Worm (Caenorhabditis elegans) whole organism, L1 larva: ENCODE data around the gene irld-27.

Source experiments
- C04F5.9 ChIP-seq: sonication (generic microtip); optimal IDR thresholded peaks from 2 replicates; lab custom pipeline; 2016; ENCODE audit warnings: missing genetic modification characterization, missing compliant biosample characterization
- C16A3.4 ChIP-seq: fragments of 150-350 bp; optimal IDR thresholded peaks from 2 replicates; lab custom pipeline; 2014; ENCODE audit warnings: missing biosample characterization, missing genetic modification characterization
- C34B4.2 ChIP-seq: sonication (generic microtip); optimal IDR thresholded peaks from 2 replicates; lab custom pipeline; 2017; ENCODE audit warnings: mild to moderate bottlenecking, missing genetic modification characterization, missing compliant biosample characterization
- Y116A8C.19 ChIP-seq: sonication (generic microtip); optimal IDR thresholded peaks from 2 replicates; lab custom pipeline; 2016; ENCODE audit warnings: missing compliant biosample characterization, missing genetic modification characterization, borderline replicate concordance
- aha-1 ChIP-seq: fragments of 150-350 bp; optimal IDR thresholded peaks from 2 replicates; lab custom pipeline; 2014; ENCODE audit warnings: missing biosample characterization, missing genetic modification characterization
- ama-1 ChIP-seq: fragments of 150-350 bp; optimal IDR thresholded peaks from 2 replicates; lab custom pipeline; 2014
- blmp-1 ChIP-seq: fragments of 150-350 bp; optimal IDR thresholded peaks from 2 replicates; lab custom pipeline; 2014; ENCODE audit warnings: missing biosample characterization, missing genetic modification characterization
- ceh-63 ChIP-seq: fragments of 200-800 bp; sonication (Bioruptor generic); optimal IDR thresholded peaks from 2 replicates; lab custom pipeline; 2018; ENCODE audit warnings: mild to moderate bottlenecking, missing genetic modification characterization, missing compliant biosample characterization
- ceh-88 ChIP-seq: fragments of 200-800 bp; sonication (Bioruptor generic); IDR thresholded peaks from 2 replicates; pipeline ENCODE4 v1.3.6; 2022; ENCODE audit warnings: missing genetic modification characterization, missing compliant biosample characterization
- ceh-90 ChIP-seq: sonication (generic microtip); optimal IDR thresholded peaks from 2 replicates; lab custom pipeline; 2016; ENCODE audit warnings: missing genetic modification characterization, missing compliant biosample characterization
- dpl-1 ChIP-seq, 3 experiments: fragments of 150-350 bp in 2 of 3; sonication (generic microtip) in 1 of 3; optimal IDR thresholded peaks; 2 replicates each; lab custom pipeline; 2014 to 2017; ENCODE audit warnings: missing biosample characterization in 3 of 3, missing genetic modification characterization in 3 of 3, missing genetic modification reagents in 3 of 3
- egl-13 ChIP-seq: sonication (generic microtip); optimal IDR thresholded peaks from 2 replicates; lab custom pipeline; 2016; ENCODE audit warnings: missing genotype, missing genetic modification reagents, missing genetic modification characterization, missing compliant biosample characterization
- egl-27 ChIP-seq, 2 experiments: fragments of 150-350 bp in 1 of 2; sonication (generic microtip); optimal IDR thresholded peaks; 3 replicates each; lab custom pipeline; 2017 to 2018; ENCODE audit warnings: missing biosample characterization in 2 of 2, missing genetic modification characterization in 2 of 2, missing genetic modification reagents in 2 of 2
- elt-2 ChIP-seq: sonication (generic microtip); optimal IDR thresholded peaks from 2 replicates; lab custom pipeline; 2016; ENCODE audit warnings: missing genetic modification characterization, mild to moderate bottlenecking, inconsistent platforms, missing compliant biosample characterization, missing genetic modification reagents
- ets-5 ChIP-seq: fragments of 200-800 bp; sonication (Bioruptor generic); IDR thresholded peaks from 2 replicates; pipeline ENCODE4 v1.3.6; 2022; ENCODE audit warnings: missing genetic modification characterization, missing compliant biosample characterization
- isw-1 ChIP-seq: fragments of 200-800 bp; sonication (Bioruptor generic); IDR thresholded peaks from 2 replicates; pipeline ENCODE4 v1.3.6; 2022; ENCODE audit warnings: missing genetic modification characterization, missing compliant biosample characterization
- lin-13 ChIP-seq: fragments of 150-350 bp; optimal IDR thresholded peaks from 2 replicates; lab custom pipeline; 2014; ENCODE audit warnings: missing biosample characterization, missing genetic modification reagents, missing genetic modification characterization
- lin-15B ChIP-seq: fragments of 150-350 bp; sonication (generic microtip); optimal IDR thresholded peaks from 3 replicates; lab custom pipeline; 2014; ENCODE audit warnings: missing biosample characterization, missing genetic modification characterization
- lin-35 ChIP-seq, 2 experiments: fragments of 150-350 bp; optimal IDR thresholded peaks; 2 replicates each; lab custom pipeline; 2014; ENCODE audit warnings: missing biosample characterization in 2 of 2, missing genetic modification characterization in 2 of 2, missing genetic modification reagents in 2 of 2
- lin-39 ChIP-seq: fragments of 150-350 bp; optimal IDR thresholded peaks from 2 replicates; lab custom pipeline; 2014; ENCODE audit warnings: missing biosample characterization, missing genetic modification reagents, missing genetic modification characterization
- lsy-2 ChIP-seq, 2 experiments: fragments of 150-350 bp; optimal IDR thresholded peaks; 2 replicates each; lab custom pipeline; 2014; ENCODE audit warnings: missing biosample characterization in 2 of 2, missing genetic modification characterization in 2 of 2
- mab-9 ChIP-seq: fragments of 200-800 bp; sonication (Bioruptor generic); IDR thresholded peaks from 2 replicates; pipeline ENCODE4 v1.3.6; 2022; ENCODE audit warnings: missing genetic modification reagents, missing genetic modification characterization, missing compliant biosample characterization
- mdl-1 ChIP-seq, 2 experiments: fragments of 150-350 bp; optimal IDR thresholded peaks; 2 replicates each; lab custom pipeline; 2014 to 2017; ENCODE audit warnings: missing biosample characterization in 2 of 2, missing genetic modification characterization in 2 of 2, inconsistent platforms in 1 of 2
- nhr-12 ChIP-seq: sonication (generic microtip); optimal IDR thresholded peaks from 2 replicates; lab custom pipeline; 2017; ENCODE audit warnings: missing biosample characterization, missing genetic modification characterization
- nhr-20 ChIP-seq: sonication (generic microtip); optimal IDR thresholded peaks from 2 replicates; lab custom pipeline; 2016; ENCODE audit warnings: mild to moderate bottlenecking, missing genetic modification characterization, missing compliant biosample characterization
- nhr-237 ChIP-seq: fragments of 150-350 bp; optimal IDR thresholded peaks from 2 replicates; lab custom pipeline; 2014; ENCODE audit warnings: missing biosample characterization, missing genetic modification characterization
- nhr-28 ChIP-seq: fragments of 150-350 bp; optimal IDR thresholded peaks from 2 replicates; lab custom pipeline; 2014; ENCODE audit warnings: missing biosample characterization, missing genetic modification characterization
- nhr-47 ChIP-seq: sonication (generic microtip); optimal IDR thresholded peaks from 2 replicates; lab custom pipeline; 2016; ENCODE audit warnings: mild to moderate bottlenecking, missing genetic modification characterization, moderate library complexity, missing compliant biosample characterization
- nhr-71 ChIP-seq: sonication (generic microtip); optimal IDR thresholded peaks from 2 replicates; lab custom pipeline; 2016; ENCODE audit warnings: mild to moderate bottlenecking, missing genetic modification characterization, moderate library complexity, missing compliant biosample characterization
- nhr-76 ChIP-seq: sonication (generic microtip); optimal IDR thresholded peaks from 2 replicates; lab custom pipeline; 2017; ENCODE audit warnings: missing biosample characterization, missing genetic modification characterization
- nhr-77 ChIP-seq: fragments of 150-350 bp; optimal IDR thresholded peaks from 2 replicates; lab custom pipeline; 2014; ENCODE audit warnings: missing biosample characterization, missing genetic modification characterization
- nhr-85 ChIP-seq: sonication (generic microtip); peaks from one replicate; lab custom pipeline; 2016; ENCODE audit warnings: missing genetic modification characterization, inconsistent platforms, missing compliant biosample characterization
- nhr-90 ChIP-seq: sonication (generic microtip); optimal IDR thresholded peaks from 2 replicates; lab custom pipeline; 2016; ENCODE audit warnings: mild to moderate bottlenecking, missing genetic modification characterization, missing compliant biosample characterization; ENCODE audit not compliant: poor library complexity
- pax-3 ChIP-seq: fragments of 200-800 bp; sonication (Bioruptor generic); optimal IDR thresholded peaks from 2 replicates; lab custom pipeline; 2018; ENCODE audit warnings: mild to moderate bottlenecking, missing genetic modification characterization, moderate library complexity, missing compliant biosample characterization
- rnt-1 ChIP-seq: sonication (generic microtip); optimal IDR thresholded peaks from 2 replicates; lab custom pipeline; 2016; ENCODE audit warnings: mild to moderate bottlenecking, missing genetic modification characterization, moderate library complexity, missing compliant biosample characterization
- snpc-4 ChIP-seq: fragments of 150-350 bp; optimal IDR thresholded peaks from 2 replicates; lab custom pipeline; 2014; ENCODE audit warnings: missing biosample characterization, missing genetic modification characterization
- sox-4 ChIP-seq: sonication (generic microtip); optimal IDR thresholded peaks from 2 replicates; lab custom pipeline; 2016; ENCODE audit warnings: missing genetic modification characterization, missing compliant biosample characterization
- tbx-2 ChIP-seq: sonication (generic microtip); optimal IDR thresholded peaks from 2 replicates; lab custom pipeline; 2016; ENCODE audit warnings: missing genetic modification characterization, missing compliant biosample characterization
- tlp-1 ChIP-seq: fragments of 150-350 bp; optimal IDR thresholded peaks from 2 replicates; lab custom pipeline; 2014; ENCODE audit warnings: missing biosample characterization, missing genetic modification characterization
- unc-130 ChIP-seq: fragments of 150-350 bp; optimal IDR thresholded peaks from 2 replicates; lab custom pipeline; 2017; ENCODE audit warnings: missing biosample characterization, missing genetic modification characterization, inconsistent platforms
- unc-98 ChIP-seq: fragments of 200-800 bp; sonication (Bioruptor generic); IDR thresholded peaks from 2 replicates; pipeline ENCODE4 v1.3.6; 2022; ENCODE audit warnings: missing genetic modification characterization, missing compliant biosample characterization
- zag-1 ChIP-seq: fragments of 150-350 bp; optimal IDR thresholded peaks from 2 replicates; lab custom pipeline; 2014; ENCODE audit warnings: missing biosample characterization, missing genetic modification characterization
- zip-4 ChIP-seq: fragments of 200-800 bp; sonication (Bioruptor generic); optimal IDR thresholded peaks from 2 replicates; lab custom pipeline; 2018; ENCODE audit warnings: mild to moderate bottlenecking, missing genetic modification characterization, moderate library complexity, missing compliant biosample characterization
- ztf-11 ChIP-seq, 2 experiments: sonication (generic microtip); optimal IDR thresholded peaks; 2 replicates each; lab custom pipeline; 2016 to 2017; ENCODE audit warnings: missing genetic modification characterization in 2 of 2, missing biosample characterization in 1 of 2, missing compliant biosample characterization in 1 of 2

Gene irld-27

DNA sequence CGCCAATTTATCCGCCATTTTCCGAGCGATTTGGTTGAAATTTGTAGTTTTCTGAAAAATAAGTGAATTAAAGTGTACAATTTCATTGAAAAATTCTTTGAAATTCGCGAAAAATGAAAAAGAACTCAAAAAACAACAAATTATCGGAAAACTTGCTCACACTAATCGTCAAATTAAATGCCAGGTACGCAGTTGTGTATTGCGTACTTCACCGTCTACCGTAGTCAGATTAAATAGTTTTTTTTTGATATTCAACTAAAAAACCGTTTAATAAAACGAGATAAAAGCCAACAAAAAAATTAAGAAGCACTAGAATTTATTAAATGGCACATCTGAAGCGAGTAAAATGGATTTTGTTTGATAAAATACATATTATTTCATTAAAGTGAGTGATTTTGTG is 12.8 kb downstream of the irld-27 start, which contains the start of gene bath-28:
Gene bath-28 (minus strand): TSS at position 51 of the 400 bp plus-strand sequence.
- TF ChIP-seq C04F5.9 (no peak), ztf-11 (tag; optimal IDR thresholded peaks at IDR 0.05; lab: Kevin White, UChicago) (no peak), Y116A8C.19 (tag; lab: Kevin White, UChicago) (no peak), lin-13 (no peak), nhr-90 (tag; lab: Kevin White, UChicago) (no peak), ceh-63 (GFP tag; lab: Kevin White, UChicago) (no peak), nhr-237 (tag; lab: Kevin White, UChicago) (no peak), tlp-1 (tag; lab: Kevin White, UChicago) (no peak), ceh-90 (no peak), tbx-2 (no peak), C34B4.2 (tag; lab: Kevin White, UChicago) (no peak), rnt-1 (tag; lab: Kevin White, UChicago) (no peak), nhr-28 (tag; lab: Kevin White, UChicago) (no peak), dpl-1 (GFP tag; optimal IDR thresholded peaks at IDR 0.05; lab: Kevin White, UChicago) (no peak), nhr-47 (tag; lab: Kevin White, UChicago) (no peak), nhr-71 (tag; lab: Kevin White, UChicago) (no peak), nhr-77 (tag; lab: Kevin White, UChicago) (no peak), lin-35 (GFP tag; optimal IDR thresholded peaks at IDR 0.05; lab: Kevin White, UChicago) (no peak), elt-2 (no peak), blmp-1 (tag; lab: Kevin White, UChicago) (no peak)

ce11 chrII:3346328-3346780 is 14.2 kb downstream of the irld-27 start, which contains the start of gene bath-30:
Gene bath-30 (minus strand): TSS chrII:3346378.
- TF ChIP-seq aha-1 (tag; lab: Kevin White, UChicago) (no peak), unc-98 (GFP tag; lab: Robert Waterston, UW) (no peak), nhr-237 (tag; lab: Kevin White, UChicago) (no peak), ztf-11 (tag; optimal IDR thresholded peaks at IDR 0.05; lab: Kevin White, UChicago) (no peak), mab-9 (no peak), nhr-20 (tag; lab: Kevin White, UChicago) (no peak), C16A3.4 (tag; lab: Kevin White, UChicago) (no peak), isw-1 (GFP tag; lab: Robert Waterston, UW) (no peak)

DNA sequence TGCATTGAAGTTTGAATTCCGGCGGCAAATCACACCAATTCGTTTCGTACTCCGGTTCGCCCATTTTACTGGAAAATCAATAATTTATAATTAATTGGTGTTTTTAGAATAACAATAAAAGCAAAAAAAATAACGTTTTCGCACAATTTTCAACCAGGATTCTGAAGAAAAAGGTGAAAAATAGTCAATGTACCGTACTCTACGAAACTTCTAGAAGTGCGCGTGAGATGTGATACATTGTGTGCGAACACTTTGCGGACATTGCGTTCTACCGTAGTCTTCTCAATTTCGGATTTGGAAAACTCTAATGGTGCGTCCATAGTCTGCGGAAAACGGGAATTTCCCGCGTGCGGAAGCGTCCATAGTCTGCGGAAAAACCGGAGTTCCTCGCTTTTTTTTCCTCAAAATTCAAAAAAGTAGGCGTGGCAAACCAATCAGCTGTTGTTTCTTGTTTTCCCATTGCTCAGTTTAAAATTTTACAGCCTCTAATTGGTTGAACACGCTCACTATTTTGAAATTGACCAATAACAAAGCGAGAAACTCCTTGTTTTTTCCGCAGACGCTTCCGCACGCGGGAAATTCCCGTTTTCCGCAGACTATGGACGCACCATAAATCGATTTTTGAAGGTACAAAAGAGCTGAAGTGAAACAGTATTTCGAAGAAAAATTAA is 15.9 kb downstream of the irld-27 start, which contains the start of the genes F14D2.14 and bath-29:
Gene F14D2.14 (minus strand): TSS at position 51 of the 671 bp plus-strand sequence.
Gene bath-29 (plus strand): TSS at position 621 of the 671 bp plus-strand sequence.
- TF ChIP-seq ets-5 (GFP tag; lab: Robert Waterston, UW) (no peak), mdl-1 (tag; optimal IDR thresholded peaks at IDR 0.05; lab: Kevin White, UChicago) (no peak), egl-27 (tag; optimal IDR thresholded peaks at IDR 0.05; lab: Kevin White, UChicago) (no peak), ama-1 (lab: Kevin White, UChicago) (no peak), snpc-4 (no peak), unc-130 (tag; lab: Kevin White, UChicago) (no peak), lin-39 (tag; lab: Kevin White, UChicago) (no peak), zip-4 (GFP tag; lab: Kevin White, UChicago) (no peak), sox-4 (tag; lab: Kevin White, UChicago) (no peak)

DNA sequence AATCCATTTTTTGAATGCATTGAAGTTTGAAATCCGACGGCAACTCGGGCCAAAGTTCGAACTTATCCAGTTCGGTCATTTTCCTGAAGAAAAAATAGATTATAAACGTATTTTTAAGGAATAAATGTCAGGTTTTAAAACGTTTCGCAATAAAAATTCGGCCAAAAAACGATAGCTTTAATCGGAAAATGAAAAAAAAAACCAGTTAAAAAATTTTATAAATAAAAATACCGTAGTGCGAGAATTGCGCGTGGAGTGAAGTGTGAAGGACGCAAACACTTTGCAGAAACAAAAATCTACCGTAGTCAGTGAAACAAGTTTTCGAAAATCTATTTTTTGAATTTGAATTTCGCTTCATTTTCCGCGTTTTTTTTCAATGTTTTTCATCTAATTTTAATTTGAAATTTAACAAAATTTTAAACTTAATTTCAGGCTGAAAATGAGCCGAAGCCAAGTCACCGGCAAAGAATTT is 17.7 kb downstream of the irld-27 start, which contains the start of gene F14D2.8:
Gene F14D2.8 (minus strand): TSS at position 51 of the 472 bp plus-strand sequence.
- TF ChIP-seq ceh-90 (no peak), rnt-1 (tag; lab: Kevin White, UChicago) (no peak), tbx-2 (no peak), egl-13 (tag; lab: Kevin White, UChicago) (no peak), snpc-4 (no peak), nhr-76 (tag; lab: Kevin White, UChicago) (no peak), nhr-12 (tag; lab: Kevin White, UChicago) (no peak), lin-39 (tag; lab: Kevin White, UChicago) (no peak), nhr-237 (tag; lab: Kevin White, UChicago) (no peak), pax-3 (tag; lab: Kevin White, UChicago) (no peak), lin-15B (tag; lab: Kevin White, UChicago) (no peak), nhr-85 (tag; lab: Kevin White, UChicago) (no peak), zag-1 (tag; lab: Kevin White, UChicago) (no peak), ceh-88 (no peak), lsy-2 (tag; optimal IDR thresholded peaks at IDR 0.05; lab: Kevin White, UChicago) (no peak)
- TF ChIP-seq, all 84 proteins: peak for 0
